Fruit fly (Drosophila melanogaster) whole organism, prepupa: ENCODE data around the gene Sec71.

Experiments
- CG31627 ChIP-seq: fragments of 200-800 bp; sonication (Bioruptor generic); optimal IDR thresholded peaks from 3 replicates; lab custom pipeline; 2016; ENCODE audit warnings: missing biosample characterization, missing genetic modification characterization
- CG4318 ChIP-seq: fragments of 200-800 bp; sonication (Bioruptor generic); optimal IDR thresholded peaks from 3 replicates; lab custom pipeline; 2017; ENCODE audit warnings: missing biosample characterization, mild to moderate bottlenecking, missing genetic modification characterization
- CG6808 ChIP-seq: fragments of 200-800 bp; sonication (Bioruptor generic); optimal IDR thresholded peaks from 3 replicates; lab custom pipeline; 2017; ENCODE audit warnings: missing biosample characterization, missing genetic modification characterization, mild to moderate bottlenecking, moderate library complexity, missing genetic modification reagents
- CG6854 ChIP-seq: fragments of 200-800 bp; sonication (Bioruptor generic); optimal IDR thresholded peaks from 2 replicates; lab custom pipeline; 2017; ENCODE audit warnings: missing biosample characterization, mild to moderate bottlenecking, missing genetic modification characterization
- Eip93F ChIP-seq: fragments of 200-800 bp; sonication (Bioruptor generic); optimal IDR thresholded peaks from 2 replicates; lab custom pipeline; 2016; ENCODE audit warnings: missing biosample characterization, mild to moderate bottlenecking, missing genetic modification characterization
- dac ChIP-seq: fragments of 200-800 bp; sonication (Bioruptor generic); optimal IDR thresholded peaks from 2 replicates; lab custom pipeline; 2017; ENCODE audit warnings: missing biosample characterization, mild to moderate bottlenecking, missing genetic modification characterization
- eg ChIP-seq: fragments of 200-800 bp; sonication (Bioruptor generic); IDR thresholded peaks from 3 replicates; pipeline ENCODE4 v1.3.6; 2022; ENCODE audit warnings: missing biosample characterization, missing genetic modification characterization
- fd85E ChIP-seq: fragments of 200-800 bp; sonication (Bioruptor generic); optimal IDR thresholded peaks from 3 replicates; lab custom pipeline; 2016; ENCODE audit warnings: missing biosample characterization, missing genetic modification characterization
- svp ChIP-seq: fragments of 200-800 bp; sonication (Bioruptor generic); peaks from one replicate; lab custom pipeline; 2016; ENCODE audit warnings: missing biosample characterization, missing genetic modification characterization

DNA sequence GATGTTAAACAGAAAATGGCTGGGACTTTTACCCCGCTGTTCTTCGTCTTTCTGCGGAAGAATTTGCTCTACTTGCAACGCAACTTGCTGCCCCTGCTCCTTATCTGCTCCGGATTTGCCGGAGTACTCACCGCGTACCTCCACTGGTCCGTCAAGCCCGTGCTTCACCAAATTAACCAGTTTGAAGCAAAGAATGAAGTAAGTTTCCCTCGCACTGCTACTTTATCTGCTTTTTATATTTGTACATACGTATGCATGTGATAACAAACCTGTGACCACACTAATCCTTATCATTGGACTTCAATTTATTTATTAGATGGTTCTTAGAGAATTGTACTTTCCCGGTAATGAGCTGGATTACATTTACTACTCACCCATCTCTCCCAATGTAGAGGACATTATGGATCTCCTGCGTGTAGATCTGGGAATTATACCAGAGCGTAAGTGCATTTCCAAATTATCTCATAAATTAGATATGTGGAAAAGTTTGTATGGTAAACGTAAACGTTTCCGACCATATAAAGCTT, 9.1 kb upstream of the Sec71 start, which contains the start of gene CG16890:
- TF ChIP-seq Eip93F (GFP tag; lab: Kevin White, UChicago), result no peak
- TF ChIP-seq eg (GFP tag; lab: Robert Waterston, UW), result no peak
- no peak for TF ChIP-seq svp
- TF ChIP-seq dac (GFP tag; lab: Kevin White, UChicago), result no peak
- no peak for TF ChIP-seq fd85E (GFP tag; lab: Kevin White, UChicago)
- TF ChIP-seq CG4318, result no peak
- TF ChIP-seq CG6854 (GFP tag; lab: Kevin White, UChicago), result no peak
- TF ChIP-seq CG31627 (GFP tag; lab: Kevin White, UChicago), result no peak
- TF ChIP-seq CG6808 (GFP tag; lab: Kevin White, UChicago), result no peak
